Worm (Caenorhabditis elegans) whole organism, L1 larva: Measurements from ENCODE around the gene egl-5.
A peak's percentile ranks its signal among the peaks of the same experiment; 100 is the strongest.

Source experiments
- C04F5.9 ChIP-seq: sonication (generic microtip); optimal IDR thresholded peaks from 2 replicates; lab custom pipeline; 2016; ENCODE audit warnings: missing genetic modification characterization, missing compliant biosample characterization
- C34B4.2 ChIP-seq: sonication (generic microtip); optimal IDR thresholded peaks from 2 replicates; lab custom pipeline; 2017; ENCODE audit warnings: mild to moderate bottlenecking, missing genetic modification characterization, missing compliant biosample characterization
- aha-1 ChIP-seq: fragments of 150-350 bp; optimal IDR thresholded peaks from 2 replicates; lab custom pipeline; 2014; ENCODE audit warnings: missing biosample characterization, missing genetic modification characterization
- aly-2 ChIP-seq: fragments of 150-350 bp; optimal IDR thresholded peaks from 2 replicates; lab custom pipeline; 2014; ENCODE audit warnings: missing biosample characterization, missing genetic modification characterization
- ama-1 ChIP-seq: fragments of 150-350 bp; optimal IDR thresholded peaks from 2 replicates; lab custom pipeline; 2014
- blmp-1 ChIP-seq: fragments of 150-350 bp; optimal IDR thresholded peaks from 2 replicates; lab custom pipeline; 2014; ENCODE audit warnings: missing biosample characterization, missing genetic modification characterization
- ceh-63 ChIP-seq: fragments of 200-800 bp; sonication (Bioruptor generic); optimal IDR thresholded peaks from 2 replicates; lab custom pipeline; 2018; ENCODE audit warnings: mild to moderate bottlenecking, missing genetic modification characterization, missing compliant biosample characterization
- ceh-90 ChIP-seq: sonication (generic microtip); optimal IDR thresholded peaks from 2 replicates; lab custom pipeline; 2016; ENCODE audit warnings: missing genetic modification characterization, missing compliant biosample characterization
- ces-1 ChIP-seq: fragments of 150-350 bp; optimal IDR thresholded peaks from 2 replicates; lab custom pipeline; 2014; ENCODE audit warnings: missing biosample characterization, missing genetic modification reagents, missing genetic modification characterization
- dpl-1 ChIP-seq, 3 experiments: fragments of 150-350 bp in 2 of 3; sonication (generic microtip) in 1 of 3; optimal IDR thresholded peaks; 2 replicates each; lab custom pipeline; 2014 to 2017; ENCODE audit warnings: missing biosample characterization in 3 of 3, missing genetic modification characterization in 3 of 3, missing genetic modification reagents in 3 of 3
- dsc-1 ChIP-seq: sonication (generic microtip); optimal IDR thresholded peaks from 2 replicates; lab custom pipeline; 2016; ENCODE audit warnings: mild to moderate bottlenecking, missing genetic modification characterization, missing compliant biosample characterization
- efl-1 ChIP-seq, 4 experiments: fragments of 150-350 bp; optimal IDR thresholded peaks in 3 of 4; peaks in 1 of 4; 1 replicate in 1 of 4; 2 replicates in 3 of 4; lab custom pipeline; 2014; ENCODE audit warnings: missing biosample characterization in 2 of 4, missing genetic modification characterization in 2 of 4, missing genetic modification reagents in 2 of 4
- grh-1 ChIP-seq: fragments of 200-800 bp; sonication (Bioruptor generic); IDR thresholded peaks from 2 replicates; pipeline ENCODE4 v1.3.6; 2022; ENCODE audit warnings: missing genetic modification reagents, missing genetic modification characterization, missing compliant biosample characterization
- isw-1 ChIP-seq: fragments of 200-800 bp; sonication (Bioruptor generic); IDR thresholded peaks from 2 replicates; pipeline ENCODE4 v1.3.6; 2022; ENCODE audit warnings: missing genetic modification characterization, missing compliant biosample characterization
- lin-14 ChIP-seq: fragments of 200-800 bp; sonication (Bioruptor generic); optimal IDR thresholded peaks from 2 replicates; lab custom pipeline; 2018; ENCODE audit warnings: mild to moderate bottlenecking, missing genetic modification characterization, moderate library complexity, missing compliant biosample characterization
- lin-15B ChIP-seq: fragments of 150-350 bp; sonication (generic microtip); optimal IDR thresholded peaks from 3 replicates; lab custom pipeline; 2014; ENCODE audit warnings: missing biosample characterization, missing genetic modification characterization
- lin-35 ChIP-seq, 2 experiments: fragments of 150-350 bp; optimal IDR thresholded peaks; 2 replicates each; lab custom pipeline; 2014; ENCODE audit warnings: missing biosample characterization in 2 of 2, missing genetic modification characterization in 2 of 2, missing genetic modification reagents in 2 of 2
- lir-3 ChIP-seq: sonication (generic microtip); optimal IDR thresholded peaks from 2 replicates; lab custom pipeline; 2016; ENCODE audit warnings: mild to moderate bottlenecking, missing genetic modification characterization, moderate library complexity, missing compliant biosample characterization; ENCODE audit not compliant: poor library complexity
- lsy-2 ChIP-seq, 2 experiments: fragments of 150-350 bp; optimal IDR thresholded peaks; 2 replicates each; lab custom pipeline; 2014; ENCODE audit warnings: missing biosample characterization in 2 of 2, missing genetic modification characterization in 2 of 2
- mep-1 ChIP-seq: fragments of 150-350 bp; optimal IDR thresholded peaks from 2 replicates; lab custom pipeline; 2014; ENCODE audit warnings: missing biosample characterization, missing genetic modification characterization
- nhr-11 ChIP-seq: fragments of 150-350 bp; optimal IDR thresholded peaks from 2 replicates; lab custom pipeline; 2014; ENCODE audit warnings: missing biosample characterization, missing genetic modification characterization
- nhr-19 ChIP-seq: fragments of 200-800 bp; sonication (Bioruptor generic); conservative IDR thresholded peaks from 2 replicates; pipeline ENCODE4 v1.3.6; 2022; ENCODE audit warnings: missing genetic modification characterization, missing compliant biosample characterization
- nhr-20 ChIP-seq: sonication (generic microtip); optimal IDR thresholded peaks from 2 replicates; lab custom pipeline; 2016; ENCODE audit warnings: mild to moderate bottlenecking, missing genetic modification characterization, missing compliant biosample characterization
- nhr-28 ChIP-seq: fragments of 150-350 bp; optimal IDR thresholded peaks from 2 replicates; lab custom pipeline; 2014; ENCODE audit warnings: missing biosample characterization, missing genetic modification characterization
- nhr-71 ChIP-seq: sonication (generic microtip); optimal IDR thresholded peaks from 2 replicates; lab custom pipeline; 2016; ENCODE audit warnings: mild to moderate bottlenecking, missing genetic modification characterization, moderate library complexity, missing compliant biosample characterization
- nhr-77 ChIP-seq: fragments of 150-350 bp; optimal IDR thresholded peaks from 2 replicates; lab custom pipeline; 2014; ENCODE audit warnings: missing biosample characterization, missing genetic modification characterization
- nhr-84 ChIP-seq: sonication (generic microtip); optimal IDR thresholded peaks from 2 replicates; lab custom pipeline; 2017; ENCODE audit warnings: missing biosample characterization, missing genetic modification characterization
- nhr-85 ChIP-seq: sonication (generic microtip); peaks from one replicate; lab custom pipeline; 2016; ENCODE audit warnings: missing genetic modification characterization, inconsistent platforms, missing compliant biosample characterization
- pag-3 ChIP-seq: sonication (generic microtip); optimal IDR thresholded peaks from 2 replicates; lab custom pipeline; 2017; ENCODE audit warnings: missing genetic modification characterization, mild to moderate bottlenecking, missing compliant biosample characterization, antibody characterized with exemption, borderline replicate concordance; ENCODE audit not compliant: insufficient read depth
- rnt-1 ChIP-seq: sonication (generic microtip); optimal IDR thresholded peaks from 2 replicates; lab custom pipeline; 2016; ENCODE audit warnings: mild to moderate bottlenecking, missing genetic modification characterization, moderate library complexity, missing compliant biosample characterization
- skn-1 ChIP-seq: fragments of 150-350 bp; optimal IDR thresholded peaks from 2 replicates; lab custom pipeline; 2014; ENCODE audit warnings: missing biosample characterization, missing genetic modification characterization
- snu-23 ChIP-seq: sonication (generic microtip); optimal IDR thresholded peaks from 2 replicates; lab custom pipeline; 2016; ENCODE audit warnings: missing genetic modification characterization, missing compliant biosample characterization
- sox-4 ChIP-seq: sonication (generic microtip); optimal IDR thresholded peaks from 2 replicates; lab custom pipeline; 2016; ENCODE audit warnings: missing genetic modification characterization, missing compliant biosample characterization
- swsn-7 ChIP-seq: sonication (generic microtip); optimal IDR thresholded peaks from 2 replicates; lab custom pipeline; 2016; ENCODE audit warnings: missing genetic modification characterization, missing compliant biosample characterization
- tbx-2 ChIP-seq: sonication (generic microtip); optimal IDR thresholded peaks from 2 replicates; lab custom pipeline; 2016; ENCODE audit warnings: missing genetic modification characterization, missing compliant biosample characterization
- tlp-1 ChIP-seq: fragments of 150-350 bp; optimal IDR thresholded peaks from 2 replicates; lab custom pipeline; 2014; ENCODE audit warnings: missing biosample characterization, missing genetic modification characterization
- unc-30 ChIP-seq: sonication (generic microtip); optimal IDR thresholded peaks from 2 replicates; lab custom pipeline; 2017; ENCODE audit warnings: missing biosample characterization, missing genetic modification characterization
- unc-86 ChIP-seq: sonication (generic microtip); optimal IDR thresholded peaks from 2 replicates; lab custom pipeline; 2016; ENCODE audit warnings: missing genetic modification characterization, missing compliant biosample characterization
- unc-98 ChIP-seq: fragments of 200-800 bp; sonication (Bioruptor generic); IDR thresholded peaks from 2 replicates; pipeline ENCODE4 v1.3.6; 2022; ENCODE audit warnings: missing genetic modification characterization, missing compliant biosample characterization
- zip-4 ChIP-seq: fragments of 200-800 bp; sonication (Bioruptor generic); optimal IDR thresholded peaks from 2 replicates; lab custom pipeline; 2018; ENCODE audit warnings: mild to moderate bottlenecking, missing genetic modification characterization, moderate library complexity, missing compliant biosample characterization
- ztf-4 ChIP-seq: fragments of 150-350 bp; optimal IDR thresholded peaks from 2 replicates; lab custom pipeline; 2014; ENCODE audit warnings: missing biosample characterization, missing genetic modification characterization

egl-5 gene

DNA sequence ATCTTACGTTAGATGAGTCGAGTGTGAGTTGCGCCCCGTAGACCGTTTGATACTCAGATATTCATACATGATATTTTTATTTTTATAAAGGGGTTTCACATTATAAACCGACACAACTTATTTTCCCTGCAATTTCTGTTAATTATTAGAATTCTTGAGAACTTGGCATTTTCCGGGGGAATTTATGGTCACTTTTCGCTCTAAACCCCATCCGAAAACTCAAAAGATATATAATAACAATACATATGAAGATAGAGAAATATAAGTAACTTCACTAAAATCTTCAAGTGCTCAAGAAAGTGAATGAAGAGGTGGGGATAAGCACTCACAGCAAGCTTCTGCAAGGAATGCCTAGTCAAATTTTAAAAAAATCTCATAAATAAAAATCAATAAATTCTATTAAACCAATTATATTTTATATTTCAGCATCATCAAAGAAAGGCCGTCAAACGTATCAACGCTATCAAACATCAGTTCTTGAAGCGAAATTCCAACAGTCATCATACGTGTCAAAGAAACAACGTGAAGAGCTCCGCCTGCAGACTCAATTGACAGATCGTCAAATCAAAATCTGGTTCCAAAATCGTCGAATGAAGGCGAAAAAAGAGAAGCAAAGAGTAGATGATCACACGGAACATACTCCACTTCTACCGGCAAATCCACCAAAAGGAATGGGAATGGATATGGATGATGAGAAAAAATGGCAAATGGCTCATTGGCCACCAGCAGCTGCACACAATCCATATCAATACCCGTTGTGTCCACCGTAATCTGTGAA lies 1.6 kb downstream of the egl-5 start:
- TF ChIP-seq nhr-28 (no peak), dpl-1 (GFP tag; optimal IDR thresholded peaks at IDR 0.05; lab: Kevin White, UChicago) (peak in 1 of 3 experiments; percentile 82), lin-14 (no peak), nhr-85 (tag; lab: Kevin White, UChicago) (peak; percentile 3)

DNA sequence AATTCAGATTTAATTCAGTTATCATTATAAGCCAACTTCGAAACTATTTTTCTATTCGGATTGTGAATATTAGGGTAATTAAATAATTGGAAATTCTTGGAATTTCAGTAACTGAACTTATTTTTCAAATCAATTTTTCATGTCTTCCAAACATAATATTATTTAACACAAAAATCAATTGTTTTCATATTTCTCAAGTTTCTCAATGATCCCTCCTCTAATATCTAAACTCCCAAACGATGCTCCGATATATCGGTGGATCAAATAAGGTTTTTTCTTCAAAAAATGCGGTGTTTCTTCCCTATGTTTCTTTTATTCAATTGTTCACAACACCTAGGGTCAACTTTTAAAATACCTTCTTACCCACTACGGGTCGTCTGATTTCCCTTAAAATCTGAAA lies 2.3 kb downstream of the egl-5 start:
- TF ChIP-seq ceh-90 (no peak), pag-3 (tag; lab: Kevin White, UChicago) (no peak), sox-4 (no peak), efl-1 (optimal IDR thresholded peaks at IDR 0.05; lab: Kevin White, UChicago) (no peak), efl-1 (GFP tag; optimal IDR thresholded peaks at IDR 0.05 in 1 of 2; lab: Kevin White, UChicago) (peak in 1 of 2 experiments; percentile 54), lir-3 (tag; lab: Kevin White, UChicago) (no peak), lin-35 (GFP tag; optimal IDR thresholded peaks at IDR 0.05; lab: Kevin White, UChicago) (no peak), tbx-2 (no peak), snu-23 (GFP tag; lab: Kevin White, UChicago) (no peak), dpl-1 (GFP tag; optimal IDR thresholded peaks at IDR 0.05; lab: Kevin White, UChicago) (peak in 1 of 3 experiments; percentile 99)

DNA sequence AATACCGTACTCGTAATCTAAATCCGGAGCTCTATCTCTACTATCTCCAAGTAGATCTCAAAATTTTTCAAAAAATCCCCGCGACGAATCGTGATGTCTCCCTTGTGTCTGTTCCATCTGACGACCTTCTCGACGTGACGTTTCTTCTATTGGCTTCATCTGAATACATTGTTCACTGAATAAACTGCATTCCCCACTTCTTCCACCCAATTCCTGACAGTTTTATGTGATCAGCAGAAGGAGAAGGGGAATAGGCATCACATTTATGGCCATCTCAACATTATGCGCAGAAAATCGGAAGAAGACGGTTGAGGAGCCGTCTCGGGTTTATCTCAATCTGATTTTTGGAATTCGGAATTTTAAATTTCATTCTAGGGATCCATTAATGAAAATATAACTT lies 4.8 kb downstream of the egl-5 start:
- TF ChIP-seq isw-1 (no peak), zip-4 (no peak), ceh-63 (GFP tag; lab: Kevin White, UChicago) (no peak), ces-1 (GFP tag; lab: Kevin White, UChicago) (no peak), unc-98 (GFP tag; lab: Robert Waterston, UW) (no peak), blmp-1 (tag; lab: Kevin White, UChicago) (no peak), nhr-20 (tag; lab: Kevin White, UChicago) (no peak), nhr-84 (tag; lab: Kevin White, UChicago) (no peak), tlp-1 (tag; lab: Kevin White, UChicago) (no peak), mep-1 (tag; lab: Kevin White, UChicago) (no peak), nhr-71 (tag; lab: Kevin White, UChicago) (no peak), lin-15B (tag; lab: Kevin White, UChicago) (no peak), nhr-19 (GFP tag; lab: Robert Waterston, UW) (no peak)

DNA sequence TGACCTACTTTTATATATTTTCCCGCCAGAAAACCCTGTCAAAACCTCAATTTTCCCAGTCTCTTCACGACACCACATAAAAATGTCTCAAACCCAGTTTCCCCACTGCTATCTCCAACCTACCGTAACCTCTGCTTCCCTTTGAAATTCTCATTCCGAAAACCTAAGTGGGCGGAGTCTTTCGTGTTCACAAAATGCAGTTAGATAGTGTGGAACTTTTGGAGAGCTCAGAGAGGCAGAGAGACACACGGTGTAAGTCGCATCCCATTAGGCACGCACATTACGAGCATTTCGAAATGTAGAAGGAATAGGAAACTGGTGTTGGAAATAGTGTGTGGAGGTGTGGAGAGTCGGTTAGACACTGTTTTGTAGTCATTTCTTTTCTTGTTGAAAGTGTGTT lies 5.7 kb downstream of the egl-5 start:
- TF ChIP-seq unc-86 (tag; lab: Kevin White, UChicago) (peak; percentile 38), C04F5.9 (tag; lab: Kevin White, UChicago) (no peak), nhr-85 (tag; lab: Kevin White, UChicago) (peak; percentile 74), rnt-1 (tag; lab: Kevin White, UChicago) (peak; percentile 7), lsy-2 (tag; optimal IDR thresholded peaks at IDR 0.05; lab: Kevin White, UChicago) (peak; percentile 25 to 59), lin-14 (peak; percentile 23), nhr-77 (tag; lab: Kevin White, UChicago) (no peak)

DNA sequence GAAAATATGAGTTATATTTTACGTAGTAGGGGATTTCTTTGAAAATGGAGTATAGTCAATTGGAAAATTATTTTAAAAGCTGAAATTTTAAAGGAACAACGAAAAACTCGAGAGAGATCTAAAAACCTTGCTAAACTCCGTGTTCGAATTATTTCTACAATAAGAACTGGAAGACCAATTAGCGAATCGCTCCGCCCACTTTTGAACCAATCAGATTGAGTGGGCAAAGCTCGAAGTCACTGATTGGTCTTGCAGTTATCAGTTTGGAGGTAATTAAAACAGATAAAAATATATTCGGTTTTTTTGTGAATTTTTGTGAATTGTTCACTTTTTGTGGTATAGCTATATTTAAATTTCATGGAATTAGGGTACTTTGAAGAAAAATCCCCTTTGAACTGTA lies 9.1 kb downstream of the egl-5 start:
- TF ChIP-seq efl-1 (optimal IDR thresholded peaks at IDR 0.05; lab: Kevin White, UChicago) (no peak), efl-1 (GFP tag; optimal IDR thresholded peaks at IDR 0.05 in 1 of 2; lab: Kevin White, UChicago) (no peak), unc-30 (no peak), skn-1 (no peak), grh-1 (GFP tag; lab: Robert Waterston, UW) (no peak), aly-2 (tag; lab: Kevin White, UChicago) (no peak), nhr-11 (no peak), rnt-1 (tag; lab: Kevin White, UChicago) (no peak), ama-1 (lab: Kevin White, UChicago) (no peak), C34B4.2 (no peak), lir-3 (tag; lab: Kevin White, UChicago) (no peak), swsn-7 (tag; lab: Kevin White, UChicago) (no peak), aha-1 (tag; lab: Kevin White, UChicago) (no peak), nhr-28 (no peak), ztf-4 (tag; lab: Kevin White, UChicago) (no peak), dsc-1 (tag; lab: Kevin White, UChicago) (no peak)
- TF ChIP-seq, all 84 proteins: peak for 0
